Worm (Caenorhabditis elegans) whole organism, L1 larva: ENCODE data around the gene cec-3.
A peak's percentile ranks its signal among the peaks of the same experiment; 100 is the strongest.

ENCODE experiments used
- C34B4.2 ChIP-seq: sonication (generic microtip); optimal IDR thresholded peaks from 2 replicates; lab custom pipeline; 2017; ENCODE audit warnings: mild to moderate bottlenecking, missing genetic modification characterization, missing compliant biosample characterization
- ama-1 ChIP-seq: fragments of 150-350 bp; optimal IDR thresholded peaks from 2 replicates; lab custom pipeline; 2014
- ceh-63 ChIP-seq: fragments of 200-800 bp; sonication (Bioruptor generic); optimal IDR thresholded peaks from 2 replicates; lab custom pipeline; 2018; ENCODE audit warnings: mild to moderate bottlenecking, missing genetic modification characterization, missing compliant biosample characterization
- ceh-88 ChIP-seq: fragments of 200-800 bp; sonication (Bioruptor generic); IDR thresholded peaks from 2 replicates; pipeline ENCODE4 v1.3.6; 2022; ENCODE audit warnings: missing genetic modification characterization, missing compliant biosample characterization
- efl-1 ChIP-seq, 4 experiments: fragments of 150-350 bp; optimal IDR thresholded peaks in 3 of 4; peaks in 1 of 4; 1 replicate in 1 of 4; 2 replicates in 3 of 4; lab custom pipeline; 2014; ENCODE audit warnings: missing biosample characterization in 2 of 4, missing genetic modification characterization in 2 of 4, missing genetic modification reagents in 2 of 4
- egl-13 ChIP-seq: sonication (generic microtip); optimal IDR thresholded peaks from 2 replicates; lab custom pipeline; 2016; ENCODE audit warnings: missing genotype, missing genetic modification reagents, missing genetic modification characterization, missing compliant biosample characterization
- ets-5 ChIP-seq: fragments of 200-800 bp; sonication (Bioruptor generic); IDR thresholded peaks from 2 replicates; pipeline ENCODE4 v1.3.6; 2022; ENCODE audit warnings: missing genetic modification characterization, missing compliant biosample characterization
- fkh-10 ChIP-seq: sonication (generic microtip); optimal IDR thresholded peaks from 2 replicates; lab custom pipeline; 2017; ENCODE audit warnings: missing biosample characterization, missing genetic modification reagents, missing genetic modification characterization
- hpl-2 ChIP-seq: fragments of 150-350 bp; optimal IDR thresholded peaks from 2 replicates; lab custom pipeline; 2014; ENCODE audit warnings: missing biosample characterization, missing genetic modification reagents, missing genetic modification characterization
- irx-1 ChIP-seq: sonication (generic microtip); optimal IDR thresholded peaks from 2 replicates; lab custom pipeline; 2016; ENCODE audit warnings: missing genetic modification characterization, missing compliant biosample characterization
- lin-13 ChIP-seq: fragments of 150-350 bp; optimal IDR thresholded peaks from 2 replicates; lab custom pipeline; 2014; ENCODE audit warnings: missing biosample characterization, missing genetic modification reagents, missing genetic modification characterization
- lin-39 ChIP-seq: fragments of 150-350 bp; optimal IDR thresholded peaks from 2 replicates; lab custom pipeline; 2014; ENCODE audit warnings: missing biosample characterization, missing genetic modification reagents, missing genetic modification characterization
- lir-3 ChIP-seq: sonication (generic microtip); optimal IDR thresholded peaks from 2 replicates; lab custom pipeline; 2016; ENCODE audit warnings: mild to moderate bottlenecking, missing genetic modification characterization, moderate library complexity, missing compliant biosample characterization; ENCODE audit not compliant: poor library complexity
- lsy-2 ChIP-seq, 2 experiments: fragments of 150-350 bp; optimal IDR thresholded peaks; 2 replicates each; lab custom pipeline; 2014; ENCODE audit warnings: missing biosample characterization in 2 of 2, missing genetic modification characterization in 2 of 2
- mep-1 ChIP-seq: fragments of 150-350 bp; optimal IDR thresholded peaks from 2 replicates; lab custom pipeline; 2014; ENCODE audit warnings: missing biosample characterization, missing genetic modification characterization
- nhr-11 ChIP-seq: fragments of 150-350 bp; optimal IDR thresholded peaks from 2 replicates; lab custom pipeline; 2014; ENCODE audit warnings: missing biosample characterization, missing genetic modification characterization
- nhr-71 ChIP-seq: sonication (generic microtip); optimal IDR thresholded peaks from 2 replicates; lab custom pipeline; 2016; ENCODE audit warnings: mild to moderate bottlenecking, missing genetic modification characterization, moderate library complexity, missing compliant biosample characterization
- nhr-84 ChIP-seq: sonication (generic microtip); optimal IDR thresholded peaks from 2 replicates; lab custom pipeline; 2017; ENCODE audit warnings: missing biosample characterization, missing genetic modification characterization
- pag-3 ChIP-seq: sonication (generic microtip); optimal IDR thresholded peaks from 2 replicates; lab custom pipeline; 2017; ENCODE audit warnings: missing genetic modification characterization, mild to moderate bottlenecking, missing compliant biosample characterization, antibody characterized with exemption, borderline replicate concordance; ENCODE audit not compliant: insufficient read depth
- pqm-1 ChIP-seq: sonication (generic microtip); optimal IDR thresholded peaks from 3 replicates; lab custom pipeline; 2017; ENCODE audit warnings: missing biosample characterization, missing genetic modification characterization
- rnt-1 ChIP-seq: sonication (generic microtip); optimal IDR thresholded peaks from 2 replicates; lab custom pipeline; 2016; ENCODE audit warnings: mild to moderate bottlenecking, missing genetic modification characterization, moderate library complexity, missing compliant biosample characterization
- snpc-4 ChIP-seq: fragments of 150-350 bp; optimal IDR thresholded peaks from 2 replicates; lab custom pipeline; 2014; ENCODE audit warnings: missing biosample characterization, missing genetic modification characterization
- tbx-2 ChIP-seq: sonication (generic microtip); optimal IDR thresholded peaks from 2 replicates; lab custom pipeline; 2016; ENCODE audit warnings: missing genetic modification characterization, missing compliant biosample characterization
- tlp-1 ChIP-seq: fragments of 150-350 bp; optimal IDR thresholded peaks from 2 replicates; lab custom pipeline; 2014; ENCODE audit warnings: missing biosample characterization, missing genetic modification characterization
- unc-86 ChIP-seq: sonication (generic microtip); optimal IDR thresholded peaks from 2 replicates; lab custom pipeline; 2016; ENCODE audit warnings: missing genetic modification characterization, missing compliant biosample characterization
- ztf-11 ChIP-seq, 2 experiments: sonication (generic microtip); optimal IDR thresholded peaks; 2 replicates each; lab custom pipeline; 2016 to 2017; ENCODE audit warnings: missing genetic modification characterization in 2 of 2, missing biosample characterization in 1 of 2, missing compliant biosample characterization in 1 of 2

The cec-3 gene

ce11 chrII:7814215-7814614, 43.2 kb downstream of the cec-3 start:
- TF ChIP-seq pqm-1 (tag; lab: Kevin White, UChicago) (no peak), tbx-2 (peak; percentile 49), ztf-11 (tag; optimal IDR thresholded peaks at IDR 0.05; lab: Kevin White, UChicago) (peak in 1 of 2 experiments; percentile 47), irx-1 (tag; lab: Kevin White, UChicago) (no peak), unc-86 (peak; percentile 50)

ce11 chrII:7813645-7814044, 43.8 kb downstream of the cec-3 start:
- TF ChIP-seq ets-5 (GFP tag; lab: Robert Waterston, UW) (no peak), lir-3 (tag; lab: Kevin White, UChicago) (no peak), lin-13 (GFP tag; lab: Kevin White, UChicago) (no peak)

ce11 chrII:7813237-7813636, 44.2 kb downstream of the cec-3 start:
- TF ChIP-seq nhr-71 (tag; lab: Kevin White, UChicago) (no peak), fkh-10 (no peak)

ce11 chrII:7812332-7812731, 45.1 kb downstream of the cec-3 start:
- TF ChIP-seq lsy-2 (tag; optimal IDR thresholded peaks at IDR 0.05; lab: Kevin White, UChicago) = no peak
- TF ChIP-seq ama-1 (lab: Kevin White, UChicago) = peak; percentile 7

- TF ChIP-seq rnt-1 (tag; lab: Kevin White, UChicago) (peak; percentile 4), ztf-11 (tag; optimal IDR thresholded peaks at IDR 0.05; lab: Kevin White, UChicago) (peak in 1 of 2 experiments; percentile 22), egl-13 (tag; lab: Kevin White, UChicago) (no peak), mep-1 (tag; lab: Kevin White, UChicago) (no peak)
Observed at ce11 chrII:7810869-7811543, 46.4 kb downstream of the cec-3 start, which contains the start of gene cki-1. TSS of gene cki-1 (plus strand) at chrII:7811240.

ce11 chrII:7810162-7810868, 47.1 kb downstream of the cec-3 start:
- TF ChIP-seq lin-39 (tag; lab: Kevin White, UChicago) (no peak), efl-1 (optimal IDR thresholded peaks at IDR 0.05; lab: Kevin White, UChicago) (no peak), efl-1 (GFP tag; optimal IDR thresholded peaks at IDR 0.05 in 1 of 2; lab: Kevin White, UChicago) (peak in 1 of 2 experiments; percentile 50), C34B4.2 (tag; lab: Kevin White, UChicago) (no peak), ceh-63 (no peak), tlp-1 (no peak), snpc-4 (tag; lab: Kevin White, UChicago) (no peak), pag-3 (no peak), hpl-2 (no peak)
- TF ChIP-seq, all 84 proteins: peak for 1

- TF ChIP-seq efl-1 (optimal IDR thresholded peaks at IDR 0.05; lab: Kevin White, UChicago) (no peak), efl-1 (GFP tag; optimal IDR thresholded peaks at IDR 0.05 in 1 of 2; lab: Kevin White, UChicago) (peak in 1 of 2 experiments; percentile 38), ceh-88 (GFP tag; lab: Robert Waterston, UW) (no peak), ets-5 (GFP tag; lab: Robert Waterston, UW) (no peak), nhr-71 (tag; lab: Kevin White, UChicago) (no peak), tlp-1 (no peak), nhr-84 (tag; lab: Kevin White, UChicago) (no peak), nhr-11 (tag; lab: Kevin White, UChicago) (no peak)
Observed at ce11 chrII:7809358-7809914, 48.0 kb downstream of the cec-3 start.
